Worm (Caenorhabditis elegans) whole organism, dauer: ENCODE measurements around the gene srw-56.
"Not testable (repeated sequence)": the region's sequence is repeated elsewhere in the genome, so short reads cannot be mapped to it uniquely, and the experiment has no call there.

Experiments
- unc-62 ChIP-seq: sonication (generic microtip); optimal IDR thresholded peaks from 2 replicates; lab custom pipeline; 2017; ENCODE audit warnings: missing biosample characterization, missing genetic modification reagents, missing genetic modification characterization

Gene srw-56

DNA sequence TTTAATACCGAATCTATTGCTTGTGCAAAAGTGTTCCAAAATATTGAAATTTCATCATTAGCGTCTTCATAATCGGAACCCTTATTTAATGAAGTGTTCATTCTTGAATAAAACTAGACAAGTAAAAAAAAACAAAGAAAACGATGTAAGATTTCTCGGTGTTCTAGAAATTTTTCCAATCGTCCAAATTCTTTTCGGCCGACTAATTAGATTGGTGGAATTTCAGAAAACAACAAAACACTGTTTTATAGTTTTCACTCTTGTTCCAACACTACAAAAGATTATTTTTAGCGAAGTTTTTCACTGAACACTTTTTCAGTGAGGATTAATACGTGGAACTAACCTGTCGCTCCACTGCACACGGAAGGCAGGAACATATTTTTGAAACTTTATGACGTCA is at the start of gene srw-56:
TSS of gene srw-56 (minus strand) at position 101 of the 400 bp plus-strand sequence.
- no peak for TF ChIP-seq unc-62 (GFP tag; lab: Kevin White, UChicago)

DNA sequence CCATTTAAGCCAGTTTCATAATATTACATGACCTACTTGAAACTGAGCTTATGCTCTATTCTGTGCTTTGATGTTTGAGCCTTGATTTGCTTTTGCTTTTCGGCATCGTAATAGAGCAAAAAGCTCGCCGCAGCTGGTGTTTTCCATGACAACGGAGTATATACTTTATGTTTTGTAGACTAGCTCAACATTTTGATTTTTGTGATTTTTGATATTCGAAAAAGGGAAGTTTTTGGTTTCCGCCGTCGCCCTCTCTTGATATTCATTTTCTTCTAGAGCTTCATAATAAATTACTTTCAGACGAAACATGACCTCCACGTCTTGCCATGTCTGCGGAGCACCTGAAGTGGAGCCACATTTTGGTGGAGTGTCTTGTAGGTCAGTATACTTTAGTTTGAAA is 49.6 kb upstream of the srw-56 start, which contains the start of gene nhr-63:
TSS of gene nhr-63 (plus strand) at position 301 of the 400 bp plus-strand sequence.
- no peak for TF ChIP-seq unc-62 (GFP tag; lab: Kevin White, UChicago)

DNA sequence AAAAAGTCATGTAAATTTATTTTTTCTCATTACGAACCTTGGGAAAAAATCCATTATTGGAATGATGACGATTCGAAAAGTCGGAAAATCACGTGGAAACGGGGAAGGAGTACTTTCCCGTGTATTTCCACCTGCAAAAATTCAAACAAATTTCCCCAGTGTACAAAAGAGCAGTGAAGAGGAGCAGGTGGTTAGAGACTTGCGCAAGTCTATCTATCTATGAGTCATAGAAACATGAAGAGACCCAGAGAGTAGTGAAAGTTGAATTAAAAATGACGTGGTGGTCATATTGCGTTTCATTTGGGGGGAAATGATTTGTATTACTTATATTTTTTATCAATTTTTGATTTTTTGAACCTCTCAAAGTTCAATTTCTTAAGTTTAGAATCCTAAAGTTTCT is 47.8 kb upstream of the srw-56 start, which contains the start of gene nhr-50:
TSS of gene nhr-50 (minus strand) at position 199 of the 400 bp plus-strand sequence.
- TF ChIP-seq unc-62 (GFP tag; lab: Kevin White, UChicago), result no peak

DNA sequence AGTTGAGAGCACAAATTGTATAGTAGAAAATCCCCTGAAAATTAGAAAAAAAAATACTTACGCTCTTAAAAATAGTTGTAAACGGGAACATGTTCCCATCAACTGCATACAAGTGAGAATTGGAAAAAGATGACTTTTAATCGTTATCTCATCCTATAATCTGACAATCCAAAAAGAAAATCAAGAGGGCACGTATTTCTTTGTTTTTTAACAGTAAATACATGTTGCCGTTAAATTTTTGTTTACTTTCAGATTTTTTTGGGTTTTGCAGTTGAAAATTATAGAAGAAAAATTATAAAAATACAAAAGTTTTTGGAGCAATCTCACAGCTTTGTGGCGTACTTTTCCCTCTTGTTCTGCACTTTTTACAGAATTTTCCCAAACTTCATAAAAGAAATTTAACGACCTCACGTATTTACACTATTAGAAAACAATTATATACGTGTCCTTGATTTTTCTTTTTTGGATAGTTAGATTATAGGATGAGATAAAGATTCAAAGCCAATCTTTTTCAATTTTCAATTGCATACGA is 44.1 kb upstream of the srw-56 start, which contains the start of the genes C06C6.9 and C06C6.8:
TSS of gene C06C6.9 (minus strand) at position 101 of the 532 bp plus-strand sequence.
TSS of gene C06C6.8 (plus strand) at position 482 of the 532 bp plus-strand sequence.
- no peak for TF ChIP-seq unc-62 (GFP tag; lab: Kevin White, UChicago)

DNA sequence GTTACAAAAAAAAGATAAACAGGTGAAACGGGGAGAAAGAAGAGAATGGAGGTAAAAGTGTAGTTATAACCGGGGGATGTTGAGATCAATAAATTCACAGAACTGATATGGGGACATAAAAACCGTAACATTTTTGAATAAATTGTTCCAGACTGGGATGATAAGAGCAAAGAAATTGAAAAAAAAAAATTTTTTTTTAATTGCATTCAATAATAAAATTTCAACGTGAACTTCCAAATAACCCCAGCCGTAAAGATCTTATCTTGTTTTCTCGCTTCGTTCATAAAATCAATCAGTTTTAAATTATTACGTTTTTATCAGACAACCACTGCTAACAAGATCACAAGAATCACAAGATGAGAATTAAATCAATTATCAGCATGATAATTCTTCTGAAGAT is 39.2 kb upstream of the srw-56 start, which contains the start of gene C06C6.7:
TSS of gene C06C6.7 (plus strand) at position 301 of the 400 bp plus-strand sequence.
- not testable (repeated sequence) for TF ChIP-seq unc-62 (GFP tag; lab: Kevin White, UChicago)

DNA sequence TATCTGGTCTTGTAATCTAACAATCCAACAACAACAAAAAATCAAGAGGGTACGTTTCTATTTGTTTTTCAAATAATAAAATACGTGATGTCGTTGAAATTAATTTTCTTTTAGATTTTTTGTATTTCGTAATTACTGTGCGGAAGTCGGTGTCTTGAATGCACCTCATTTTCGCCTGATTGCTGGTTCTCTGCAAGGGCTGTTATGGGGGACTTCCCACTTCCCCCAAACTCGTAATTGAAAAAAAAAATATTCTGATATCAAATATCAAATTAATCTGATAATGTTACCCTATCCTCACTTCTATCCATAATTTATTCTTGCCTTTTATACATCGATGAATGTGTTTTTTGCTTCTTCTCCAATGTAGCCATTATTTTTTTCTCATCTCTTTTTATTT is 35.4 kb upstream of the srw-56 start, which contains the start of gene F36G9.15:
TSS of gene F36G9.15 (minus strand) at position 101 of the 400 bp plus-strand sequence.
- no peak for TF ChIP-seq unc-62 (GFP tag; lab: Kevin White, UChicago)

DNA sequence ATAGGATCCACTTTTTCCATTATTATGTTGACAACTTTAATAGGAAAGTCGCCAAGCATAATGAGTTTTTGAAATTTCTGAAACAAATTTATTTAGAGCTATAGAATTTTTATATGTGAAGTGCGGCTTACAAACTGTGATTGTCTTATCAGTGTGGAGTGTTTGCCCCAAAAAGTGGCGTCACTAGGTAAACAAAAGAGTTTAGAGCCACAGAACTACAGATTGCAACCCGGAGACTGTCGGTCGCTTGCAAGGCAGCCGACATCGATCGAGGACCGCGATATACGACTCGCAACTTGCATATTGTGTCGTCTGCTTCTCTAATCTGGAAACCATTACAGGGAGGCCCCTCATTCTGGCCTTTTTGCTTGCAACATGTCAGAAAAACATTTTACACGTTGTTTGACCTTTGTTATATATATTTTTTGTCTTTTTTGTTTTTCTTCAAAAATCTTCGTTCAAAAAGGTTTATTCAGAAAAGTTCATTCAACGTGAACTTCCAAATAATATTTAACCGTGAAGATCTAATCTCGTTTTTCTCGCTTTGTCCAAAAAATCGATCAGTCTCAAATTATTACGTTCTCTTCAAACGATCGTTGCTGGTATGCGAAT is 30.2 kb upstream of the srw-56 start, which contains the start of the genes fbxa-99 and F36G9.13:
TSS of gene fbxa-99 (minus strand) at position 122 of the 612 bp plus-strand sequence.
TSS of gene F36G9.13 (plus strand) at position 562 of the 612 bp plus-strand sequence.
- TF ChIP-seq unc-62 (GFP tag; lab: Kevin White, UChicago), result no peak

DNA sequence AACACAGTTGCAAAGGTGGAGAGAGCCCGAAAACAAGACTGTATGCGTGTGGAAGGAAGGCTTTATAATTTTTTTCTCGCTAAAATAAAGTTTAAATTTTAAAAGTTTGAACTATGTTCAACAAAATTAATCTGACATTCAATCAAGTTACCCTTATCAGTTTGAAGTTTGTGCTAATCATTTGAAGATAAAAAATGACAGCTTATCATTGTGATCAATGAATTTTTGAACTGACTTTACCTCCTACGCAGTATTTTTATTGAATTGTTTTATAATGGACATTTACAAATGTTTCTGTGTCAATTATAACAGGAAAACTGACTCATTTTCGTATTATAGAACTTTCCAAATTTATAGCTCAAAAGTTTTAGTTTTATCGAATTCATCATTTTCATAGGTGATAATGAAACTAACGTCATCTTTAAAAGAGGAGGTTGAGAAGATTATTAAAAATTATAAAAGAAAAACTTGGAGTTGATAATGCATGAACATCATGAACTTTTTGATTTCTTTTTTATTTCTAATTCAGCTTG is 25.6 kb upstream of the srw-56 start, which contains the start of gene oac-20:
TSS of gene oac-20 (plus strand) at position 483 of the 533 bp plus-strand sequence.
- no peak for TF ChIP-seq unc-62 (GFP tag; lab: Kevin White, UChicago)

DNA sequence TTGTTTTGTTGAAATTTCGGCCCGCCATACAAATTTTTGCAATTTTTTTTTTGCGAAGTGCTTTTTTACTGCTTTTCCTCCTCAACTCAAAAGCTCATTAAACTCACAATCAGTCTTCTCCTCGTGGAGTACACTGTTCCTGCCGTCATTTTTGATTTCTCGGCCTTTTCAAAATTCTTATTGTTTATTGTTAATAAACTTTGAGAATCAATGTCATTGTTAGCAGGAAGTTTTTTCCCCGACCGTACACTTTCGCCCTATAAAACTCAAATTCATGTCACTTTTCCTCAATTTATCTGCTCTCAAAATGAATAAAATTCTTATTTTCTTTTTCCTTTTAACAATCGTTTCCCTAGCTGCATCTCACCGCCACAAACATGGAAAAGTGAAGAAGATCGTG is 23.2 kb upstream of the srw-56 start, which contains the start of gene clec-232:
TSS of gene clec-232 (plus strand) at position 301 of the 400 bp plus-strand sequence.
- TF ChIP-seq unc-62 (GFP tag; lab: Kevin White, UChicago), result no peak

DNA sequence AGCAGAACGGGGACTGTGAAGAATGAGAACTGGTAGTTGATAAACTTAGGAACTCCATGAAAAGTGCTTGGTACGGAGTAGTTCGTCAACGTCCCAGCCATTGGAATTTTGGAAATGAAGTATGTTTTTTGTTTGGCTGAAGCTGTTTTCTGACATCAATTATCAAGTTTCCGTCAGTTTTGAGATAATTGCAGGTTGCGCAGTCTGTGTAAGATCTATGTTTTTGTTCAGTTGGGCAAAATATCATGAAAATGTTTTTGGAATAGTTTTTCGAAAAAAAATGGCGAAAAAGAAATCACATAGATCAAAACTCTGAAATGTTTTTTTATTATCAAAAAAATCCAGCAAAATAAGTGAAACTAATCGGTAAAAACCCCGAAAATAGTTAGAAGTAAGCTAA is 22.2 kb upstream of the srw-56 start, which contains the start of gene sru-22:
TSS of gene sru-22 (minus strand) at position 101 of the 400 bp plus-strand sequence.
- TF ChIP-seq unc-62 (GFP tag; lab: Kevin White, UChicago), result no peak

DNA sequence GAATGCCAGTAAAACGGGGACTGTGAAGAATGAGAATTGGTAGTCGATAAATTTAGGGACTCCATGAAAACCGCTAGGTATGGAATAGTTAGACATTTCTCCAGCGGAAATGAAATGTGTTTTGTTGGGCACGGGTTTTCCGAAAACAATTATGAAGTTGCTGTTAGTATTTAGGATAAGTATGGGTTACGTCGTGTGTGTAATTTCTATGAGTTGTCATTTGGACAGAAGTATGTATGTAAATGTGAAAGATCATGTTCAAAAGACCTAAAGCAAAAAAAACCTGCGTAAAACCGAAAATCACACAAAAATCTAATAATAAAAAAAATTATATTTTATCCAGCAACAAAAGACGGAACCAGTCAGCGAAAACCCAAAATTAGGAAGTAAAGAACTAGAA is 19.8 kb upstream of the srw-56 start, which contains the start of gene sru-23:
TSS of gene sru-23 (minus strand) at position 101 of the 400 bp plus-strand sequence.
- no peak for TF ChIP-seq unc-62 (GFP tag; lab: Kevin White, UChicago)

DNA sequence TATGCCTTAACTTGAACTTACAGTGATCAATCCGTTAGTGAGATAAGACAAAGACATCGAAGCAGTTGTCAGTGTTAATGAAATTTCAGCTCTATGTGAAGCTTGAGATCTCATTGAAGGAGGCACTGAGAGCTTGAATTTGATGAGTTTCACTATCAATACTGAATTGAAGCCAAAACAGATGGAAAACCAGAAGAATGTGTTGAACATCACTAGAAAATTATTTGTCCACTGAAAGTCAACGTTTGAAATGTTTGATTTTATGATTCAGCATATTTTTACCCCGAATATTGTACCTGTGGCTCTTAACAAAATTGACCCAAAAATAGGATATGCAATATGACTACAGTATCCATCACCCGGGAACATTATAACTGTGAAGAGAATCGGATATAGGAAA is 18.2 kb upstream of the srw-56 start:
- TF ChIP-seq unc-62 (GFP tag; lab: Kevin White, UChicago), result no peak

DNA sequence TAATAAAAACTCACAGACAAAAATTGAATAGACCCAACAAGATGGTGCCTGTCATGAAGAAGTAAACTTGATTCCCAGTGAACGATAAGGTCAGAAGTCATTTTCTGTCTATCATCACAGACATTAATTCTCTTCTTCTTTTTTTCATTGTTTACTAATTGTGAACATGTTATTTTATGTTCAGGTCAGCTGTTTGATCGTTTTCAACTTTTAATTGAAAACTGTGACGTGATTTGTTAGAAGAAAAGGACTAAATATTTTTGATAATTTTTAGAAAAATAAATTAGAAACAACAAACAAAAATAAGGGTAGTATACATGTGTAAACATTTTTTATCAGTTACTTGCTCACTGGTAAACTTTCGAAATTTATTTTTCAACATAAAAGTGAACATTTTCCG is 17.0 kb upstream of the srw-56 start, which contains the start of gene F36G9.7:
TSS of gene F36G9.7 (minus strand) at position 101 of the 400 bp plus-strand sequence.
- no peak for TF ChIP-seq unc-62 (GFP tag; lab: Kevin White, UChicago)

DNA sequence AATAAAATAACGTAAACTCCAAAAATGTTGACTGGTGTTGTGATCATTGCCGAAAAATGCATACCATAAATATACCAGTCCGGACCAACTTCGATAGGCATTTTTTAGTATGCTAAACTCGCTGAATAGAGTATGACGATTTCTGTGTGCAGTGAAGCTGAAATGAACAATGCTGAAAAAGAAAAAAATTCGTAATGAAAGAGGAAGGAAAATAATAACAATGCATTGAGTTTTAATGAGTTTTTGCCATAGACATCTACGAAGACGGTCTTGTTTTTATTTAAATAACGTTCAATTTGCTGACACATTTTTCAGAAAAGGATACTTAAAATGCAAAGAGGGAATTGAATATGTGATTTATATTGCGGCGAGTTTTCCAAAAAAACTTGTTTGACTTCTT is 14.9 kb upstream of the srw-56 start, which contains the start of gene sri-1:
TSS of gene sri-1 (minus strand) at position 101 of the 400 bp plus-strand sequence.
- no peak for TF ChIP-seq unc-62 (GFP tag; lab: Kevin White, UChicago)

DNA sequence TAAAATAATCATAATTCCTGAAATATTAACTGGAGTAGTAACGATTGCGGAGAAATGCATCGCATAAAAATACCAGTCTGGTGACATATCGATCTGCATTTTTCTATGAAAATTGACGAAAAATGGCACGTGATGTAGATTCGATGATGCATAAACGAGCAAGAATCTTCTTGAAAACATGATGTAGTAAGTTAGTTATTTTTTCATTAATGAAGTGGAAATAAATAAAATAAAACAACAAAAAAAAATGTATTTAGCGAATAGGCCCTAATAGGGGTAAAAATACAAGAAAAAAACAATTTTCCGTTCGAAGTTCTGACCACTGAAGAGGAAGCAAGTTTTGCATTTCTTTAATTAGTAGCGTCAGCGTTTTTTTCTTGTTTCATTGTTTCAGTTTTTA is 12.5 kb upstream of the srw-56 start, which contains the start of gene sri-2:
TSS of gene sri-2 (minus strand) at position 101 of the 400 bp plus-strand sequence.
- no peak for TF ChIP-seq unc-62 (GFP tag; lab: Kevin White, UChicago)
